Worm (Caenorhabditis elegans) whole organism, dauer: ENCODE results near the gene R160.4.

Source experiments
- unc-62 ChIP-seq: sonication (generic microtip); optimal IDR thresholded peaks from 2 replicates; lab custom pipeline; 2017; ENCODE audit warnings: missing biosample characterization, missing genetic modification reagents, missing genetic modification characterization

Gene R160.4

DNA sequence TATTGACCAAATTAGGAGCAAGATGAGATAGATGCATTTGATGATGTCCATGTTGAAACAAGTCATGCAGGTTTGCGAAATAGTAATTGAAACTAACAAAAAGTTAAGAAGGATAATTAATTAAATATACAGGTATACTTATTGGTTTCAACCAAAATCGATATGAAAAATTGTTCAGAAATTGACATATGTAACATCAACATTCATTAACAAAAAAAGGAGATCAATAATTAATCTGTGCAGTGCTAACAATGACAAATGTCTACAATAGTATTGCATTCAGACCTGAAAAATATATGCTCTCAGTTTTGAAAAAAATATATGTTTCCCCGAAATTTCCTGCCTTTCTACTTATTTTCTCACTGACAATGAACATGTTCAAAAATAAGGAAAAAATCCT is at the start of gene R160.4:
TSS of gene R160.4 (minus strand) at position 101 of the 400 bp plus-strand sequence.
- no peak for TF ChIP-seq unc-62 (GFP tag; lab: Kevin White, UChicago)

DNA sequence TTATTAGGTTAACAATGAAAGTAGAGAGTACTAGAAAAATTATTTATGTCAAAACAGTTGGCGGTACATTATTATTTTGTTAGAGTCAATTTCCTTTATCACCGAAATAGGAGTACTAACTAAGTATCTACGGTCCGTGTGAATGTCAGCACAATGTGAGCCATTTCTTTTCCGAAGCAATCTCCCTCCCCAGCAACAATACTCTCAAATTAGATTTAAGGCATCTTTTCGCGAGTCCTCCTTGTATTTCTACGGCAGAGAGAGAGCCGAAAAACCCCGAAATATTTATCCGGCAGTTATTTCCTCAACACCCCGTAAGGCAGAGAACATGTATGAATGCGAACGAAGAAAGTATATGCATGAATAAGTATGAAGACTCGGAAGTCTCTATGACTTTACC is 46.6 kb upstream of the R160.4 start:
- no peak for TF ChIP-seq unc-62 (GFP tag; lab: Kevin White, UChicago)

DNA sequence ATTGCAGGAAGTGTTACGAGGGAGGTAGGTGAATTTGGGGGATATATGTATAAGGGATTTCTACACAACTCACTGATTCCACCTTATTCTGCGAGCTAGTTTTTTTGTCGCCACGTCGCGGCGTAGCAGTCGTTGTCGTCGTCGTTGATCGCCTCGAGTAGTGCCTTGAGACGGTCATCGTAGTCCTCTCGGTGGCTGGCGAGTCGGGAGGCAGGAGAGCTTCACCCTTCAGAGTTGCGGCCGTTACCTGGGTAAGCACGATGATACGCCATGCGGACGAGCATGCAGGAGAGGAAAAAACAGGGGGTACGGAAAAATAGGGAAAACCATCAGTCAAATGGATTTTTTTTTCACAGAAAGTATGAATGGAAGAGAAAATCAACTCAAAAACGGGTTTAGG is 44.5 kb upstream of the R160.4 start:
- no peak for TF ChIP-seq unc-62 (GFP tag; lab: Kevin White, UChicago)

DNA sequence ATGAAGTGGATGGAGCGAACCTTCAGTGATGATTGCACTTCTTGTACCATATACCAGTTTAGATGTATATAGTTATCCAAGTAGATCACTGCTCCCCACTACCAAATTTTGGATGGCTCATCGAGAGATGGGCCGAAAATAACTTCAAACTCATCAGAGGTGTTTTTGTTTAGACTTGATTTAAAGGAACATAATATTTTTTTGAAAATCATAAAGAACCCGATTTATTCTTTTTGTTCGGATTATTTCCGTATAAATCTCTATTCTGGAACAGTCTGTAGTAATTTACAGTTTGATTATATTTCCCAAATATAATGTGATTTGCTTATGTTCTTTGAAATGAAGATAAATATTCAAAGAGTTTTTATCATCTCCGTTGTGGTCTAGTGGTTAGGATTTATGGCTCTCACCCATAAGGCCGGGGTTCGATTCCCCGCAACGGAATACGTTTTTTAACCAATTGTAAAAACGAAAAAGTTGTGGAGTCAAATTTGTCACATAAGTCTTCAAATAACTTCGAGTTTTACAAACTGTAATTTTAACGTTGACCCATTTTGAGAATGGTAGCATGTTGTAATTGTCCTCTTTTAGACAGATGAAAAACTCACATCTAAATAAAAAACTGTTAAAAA is 41.7 kb upstream of the R160.4 start:
- TF ChIP-seq unc-62 (GFP tag; lab: Kevin White, UChicago), result no peak

DNA sequence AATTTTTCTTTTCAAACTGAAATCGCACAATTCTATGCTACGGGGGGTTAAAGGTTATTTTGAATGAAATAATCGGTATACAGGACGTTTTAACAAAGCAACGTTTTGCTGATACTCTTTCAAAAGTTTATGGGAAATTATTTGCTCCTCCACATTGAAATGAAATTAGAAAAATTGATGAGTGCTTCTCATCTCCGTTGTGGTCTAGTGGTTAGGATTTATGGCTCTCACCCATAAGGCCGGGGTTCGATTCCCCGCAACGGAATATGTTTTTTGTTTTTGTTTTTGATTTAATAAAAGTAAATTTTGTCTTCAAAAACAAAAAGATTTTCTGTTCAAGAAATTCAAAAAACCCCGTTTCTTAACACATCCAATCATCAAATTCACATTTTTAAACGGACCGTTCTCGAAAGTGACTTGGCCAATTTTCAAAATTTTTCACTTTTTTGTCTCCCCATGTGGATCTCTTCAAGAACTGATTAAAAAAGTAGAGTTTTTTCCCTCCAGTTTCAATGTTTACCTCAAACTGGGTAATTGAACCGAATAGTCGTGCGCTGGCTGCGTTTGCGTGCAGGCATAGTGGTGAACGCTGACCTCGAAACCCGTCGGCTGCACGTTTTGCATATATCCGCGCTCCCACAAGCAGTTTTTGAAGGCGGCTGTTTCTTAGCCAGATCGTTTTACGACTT is 41.0 kb upstream of the R160.4 start:
- no peak for TF ChIP-seq unc-62 (GFP tag; lab: Kevin White, UChicago)

DNA sequence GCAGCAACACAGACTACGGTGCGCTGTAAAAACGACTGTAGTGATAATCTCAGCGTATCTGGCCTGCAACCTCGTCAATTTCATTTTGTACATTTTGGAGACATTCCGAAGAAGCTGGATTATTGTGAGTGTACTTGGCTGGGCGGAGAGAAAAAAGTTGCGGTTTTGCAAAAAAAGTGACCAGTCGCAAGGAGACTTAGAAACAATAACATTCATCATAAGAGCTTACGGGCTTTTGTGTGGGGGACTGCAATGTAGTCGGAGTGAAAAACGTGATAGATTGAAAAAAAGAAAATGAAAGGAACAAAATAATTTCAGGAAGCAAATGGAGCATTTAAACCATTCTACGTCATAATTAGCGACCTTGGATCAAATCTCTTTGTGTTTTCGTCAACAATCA is 39.8 kb upstream of the R160.4 start:
- no peak for TF ChIP-seq unc-62 (GFP tag; lab: Kevin White, UChicago)

DNA sequence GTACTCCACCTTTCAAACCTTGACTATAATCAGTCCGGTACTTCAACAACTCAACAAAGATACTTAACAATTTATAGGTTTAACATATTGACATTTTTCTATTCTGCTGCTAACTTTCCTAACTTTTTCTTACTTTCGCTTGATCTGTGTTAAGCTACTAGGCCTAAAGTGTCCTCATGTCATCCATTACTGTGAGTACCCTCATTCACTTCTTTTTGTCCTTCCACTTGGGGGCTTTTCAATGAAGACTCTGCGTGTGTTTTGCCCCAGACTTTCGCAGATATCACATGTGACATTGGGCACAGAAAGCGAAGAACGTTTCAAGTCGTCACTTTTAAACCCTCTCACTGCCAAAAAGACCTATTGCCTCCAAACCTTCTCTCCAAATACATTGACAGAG is 36.0 kb upstream of the R160.4 start:
- TF ChIP-seq unc-62 (GFP tag; lab: Kevin White, UChicago), result no peak

DNA sequence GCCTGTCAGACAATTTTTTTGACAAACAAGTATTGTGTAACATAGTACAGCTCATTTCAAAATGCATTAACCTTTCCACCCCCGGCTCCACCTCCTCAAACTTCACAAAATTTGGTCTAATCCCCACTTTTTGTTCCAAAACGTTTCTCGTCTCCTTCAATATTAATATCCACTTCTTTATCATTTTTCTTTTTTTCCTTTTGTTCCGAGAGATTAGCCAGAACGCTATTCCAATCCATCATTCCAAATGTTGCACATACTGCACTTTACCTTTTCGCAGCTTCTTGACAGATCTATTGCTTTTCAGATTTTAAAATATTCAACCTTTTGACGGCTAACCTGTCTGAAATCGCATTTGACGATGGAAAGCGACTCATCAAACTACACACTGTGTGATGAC is 34.2 kb upstream of the R160.4 start, which contains the start of gene D1079.1:
TSS of gene D1079.1 (plus strand) at position 301 of the 400 bp plus-strand sequence.
- TF ChIP-seq unc-62 (GFP tag; lab: Kevin White, UChicago), result no peak

DNA sequence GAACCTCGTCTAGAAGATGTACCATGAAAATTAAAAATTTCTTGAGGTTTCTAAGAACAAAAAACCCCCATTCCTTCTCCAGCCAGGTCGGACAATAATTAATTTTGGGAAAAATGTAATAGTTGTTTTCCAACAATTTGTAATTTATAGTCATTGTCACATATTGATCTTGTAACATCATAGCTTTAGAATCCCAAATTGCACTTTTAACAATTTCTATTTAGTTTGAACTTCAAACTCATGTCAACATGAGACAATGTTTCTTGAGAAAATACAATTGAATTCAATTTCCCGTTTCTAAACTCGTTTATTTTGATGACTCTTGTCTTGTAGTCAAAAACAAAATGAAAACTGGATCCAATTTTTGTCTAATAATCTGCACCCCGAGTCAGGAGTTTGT is 31.6 kb upstream of the R160.4 start:
- TF ChIP-seq unc-62 (GFP tag; lab: Kevin White, UChicago), result no peak

DNA sequence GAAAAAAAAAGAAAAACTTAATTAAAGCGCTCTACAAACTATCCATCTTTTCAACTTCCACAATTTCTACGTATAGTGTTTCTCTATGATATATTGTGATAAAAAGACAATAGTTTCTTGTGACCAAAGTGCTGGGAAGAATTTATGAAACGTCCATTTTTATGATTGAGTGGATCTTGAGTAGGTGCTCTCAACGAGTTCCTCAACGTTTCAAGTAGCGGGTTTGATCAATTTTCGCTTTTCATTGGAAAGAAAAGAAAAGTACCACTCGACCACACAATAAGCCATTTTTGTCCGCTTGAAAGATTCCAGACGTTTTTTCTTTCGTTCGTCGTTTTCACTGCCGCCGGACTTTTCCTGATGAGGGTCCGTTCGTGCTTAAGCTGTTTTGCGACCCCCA is 28.8 kb upstream of the R160.4 start:
- TF ChIP-seq unc-62 (GFP tag; lab: Kevin White, UChicago), result no peak

DNA sequence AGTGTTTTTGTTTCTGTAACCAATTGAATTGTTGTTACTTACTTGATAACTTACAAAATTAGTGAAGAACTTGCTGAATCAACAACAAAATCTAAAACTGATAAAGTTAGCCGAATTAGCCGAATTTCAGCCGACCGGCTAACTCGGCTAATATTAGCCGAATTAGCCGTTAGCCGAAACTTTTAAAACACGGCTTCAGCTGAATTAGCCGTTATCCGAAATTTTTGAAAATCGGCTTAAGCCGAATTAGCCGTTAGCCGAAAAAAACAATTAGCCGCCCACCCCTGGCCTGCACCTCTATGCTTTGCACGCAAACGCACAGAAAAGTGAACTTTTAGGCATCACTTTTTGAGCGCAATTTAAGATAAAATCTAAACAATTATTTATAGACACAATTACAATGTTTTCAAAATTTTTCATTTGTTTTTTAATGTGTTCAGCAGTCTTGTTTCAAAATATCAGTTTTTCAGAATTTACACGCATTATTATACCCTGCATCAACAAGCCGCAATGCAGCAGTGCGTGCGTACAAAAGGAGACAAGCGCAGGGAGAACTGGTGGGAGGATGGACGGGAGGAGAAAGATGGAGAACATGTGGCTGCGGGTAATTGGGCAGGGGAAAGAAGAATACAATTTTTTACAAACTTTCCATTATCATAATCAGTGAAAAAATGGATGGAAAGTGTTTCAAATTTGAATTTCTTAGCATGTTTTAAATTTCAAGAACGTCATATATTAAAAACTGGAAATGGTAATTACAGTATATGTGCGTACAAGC is 26.6 kb upstream of the R160.4 start:
- no peak for TF ChIP-seq unc-62 (GFP tag; lab: Kevin White, UChicago)

DNA sequence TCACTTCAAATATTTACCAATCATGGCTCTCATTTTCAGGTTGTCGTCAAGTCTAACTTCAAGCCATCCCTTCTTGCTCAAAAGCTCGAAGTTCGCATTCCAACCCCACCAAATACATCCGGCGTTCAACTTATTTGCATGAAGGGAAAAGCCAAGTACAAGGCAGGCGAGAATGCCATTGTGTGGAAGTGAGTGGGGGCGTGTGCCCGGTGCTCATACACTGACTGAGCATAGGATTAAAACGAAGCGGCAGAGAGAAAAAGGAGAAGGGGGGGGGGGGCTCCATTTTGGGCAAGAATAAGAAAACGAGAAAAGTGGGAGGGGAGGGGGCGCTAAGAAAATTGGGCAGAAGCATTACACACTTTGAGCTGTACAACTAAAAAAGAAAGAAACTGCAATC is 23.0 kb upstream of the R160.4 start:
- no peak for TF ChIP-seq unc-62 (GFP tag; lab: Kevin White, UChicago)

DNA sequence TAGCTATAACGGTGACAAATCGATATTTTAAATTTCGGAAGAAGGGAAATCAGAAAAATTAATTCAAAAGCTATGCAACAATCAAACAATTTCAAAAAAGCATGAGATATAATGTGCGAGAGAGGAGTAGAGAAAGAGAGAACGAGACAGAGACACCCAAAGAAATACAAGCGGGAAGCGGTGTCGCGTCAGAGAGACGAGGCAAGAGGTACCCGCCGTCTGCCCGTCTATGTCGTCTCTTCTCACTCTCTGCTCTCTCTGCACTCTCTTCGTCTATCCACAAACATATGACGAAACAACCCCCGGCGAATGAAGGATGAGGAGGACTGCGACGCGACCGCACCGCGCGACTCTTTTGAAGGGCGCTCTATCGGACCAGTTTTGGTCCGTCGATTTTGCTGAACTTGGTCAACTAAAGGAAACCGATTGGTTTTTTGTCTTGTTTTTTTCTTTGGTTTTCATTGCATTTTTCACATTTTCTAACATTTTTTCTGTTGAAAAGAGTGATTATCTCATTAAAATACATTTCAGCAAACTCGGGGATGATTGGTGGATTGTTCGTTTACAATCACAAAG is 20.2 kb upstream of the R160.4 start, which contains the start of gene dpy-23:
TSS of gene dpy-23 (plus strand) at position 526 of the 576 bp plus-strand sequence.
- no peak for TF ChIP-seq unc-62 (GFP tag; lab: Kevin White, UChicago)

DNA sequence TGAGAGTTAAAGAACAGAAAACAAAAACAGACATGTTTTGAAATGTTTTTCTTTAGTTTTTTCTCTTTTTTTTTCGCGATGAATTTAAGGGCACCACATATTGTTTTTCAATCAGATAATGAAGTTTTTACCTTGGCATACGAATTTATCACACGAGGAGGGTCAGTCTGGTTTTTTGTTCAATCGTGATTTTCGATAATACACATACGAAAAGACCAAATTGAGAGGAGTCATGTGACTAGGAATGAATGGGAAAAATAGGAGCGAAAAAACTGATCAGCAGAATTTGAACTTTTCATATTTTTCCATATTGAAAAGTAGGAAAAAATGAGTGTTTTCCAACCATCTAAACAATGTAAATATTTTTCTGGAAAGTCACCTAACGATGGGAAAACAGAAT is 17.8 kb upstream of the R160.4 start:
- no peak for TF ChIP-seq unc-62 (GFP tag; lab: Kevin White, UChicago)

DNA sequence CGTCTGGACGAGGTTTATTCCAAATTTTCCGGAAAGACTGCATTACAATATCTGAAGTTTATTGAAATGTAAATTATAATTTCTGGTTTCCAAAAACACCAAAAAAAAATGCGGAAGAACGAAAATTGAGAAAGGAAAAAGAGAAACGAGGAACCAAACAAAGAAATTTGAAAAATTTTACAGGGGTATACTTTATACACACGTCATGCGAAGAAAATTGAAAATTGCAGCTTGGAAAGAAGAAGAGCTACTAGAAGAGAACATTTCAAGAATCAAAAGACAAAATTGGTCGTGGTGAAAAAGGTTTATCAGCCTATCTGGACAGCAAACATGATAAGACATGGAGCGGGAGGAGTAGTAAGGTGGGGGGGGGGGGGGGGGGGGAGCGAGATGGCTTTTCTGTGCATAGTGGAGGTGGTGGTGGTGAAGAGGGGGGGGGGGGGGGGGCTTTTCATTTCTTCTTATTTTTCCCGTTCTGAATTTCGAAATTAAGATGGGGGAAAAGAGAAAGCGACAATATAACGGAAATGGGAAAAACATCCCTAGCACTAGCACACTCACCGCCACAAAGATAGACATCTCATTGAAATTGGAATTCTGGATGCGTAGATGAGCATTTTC is 14.7 kb upstream of the R160.4 start, which contains the start of gene lst-2:
TSS of gene lst-2 (minus strand) at position 51 of the 621 bp plus-strand sequence.
- TF ChIP-seq unc-62 (GFP tag; lab: Kevin White, UChicago), result no peak
